Fruit fly (Drosophila melanogaster): ENCODE data around the gene Eig71Ek.

Gene Eig71Ek

DNA sequence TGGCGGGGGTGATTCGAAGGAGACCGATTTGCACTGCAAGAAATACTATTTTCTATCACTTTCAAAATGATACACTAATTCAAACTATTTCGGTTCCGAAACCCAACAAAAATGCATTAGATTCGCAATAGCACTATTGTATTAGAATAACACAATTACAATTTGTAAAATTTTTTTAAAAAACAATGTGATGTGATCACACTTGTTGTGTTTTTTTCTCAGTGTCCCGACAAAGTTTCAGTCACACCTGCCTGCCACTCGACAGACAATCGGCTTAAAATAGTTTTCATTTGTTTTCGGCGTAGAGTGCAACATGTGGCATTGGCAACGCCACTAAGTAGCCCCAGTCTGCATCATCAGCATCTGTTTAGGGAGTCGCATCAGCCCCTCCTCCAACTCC lies 14.1 kb downstream of the Eig71Ek start:
- TF ChIP-seq toe (GFP tag; optimal IDR thresholded peaks at IDR 0.05) (no peak), bab1 (GFP tag; optimal IDR thresholded peaks at IDR 0.05) (no peak), Crg-1 (GFP tag; optimal IDR thresholded peaks at IDR 0.05) (no peak), pad (GFP tag; optimal IDR thresholded peaks at IDR 0.05) (no peak), cic (GFP tag; optimal IDR thresholded peaks at IDR 0.05) (no peak), kay (GFP tag; ENCODE audit: borderline replicate concordance) (no peak), Clk (GFP tag; optimal IDR thresholded peaks at IDR 0.05) (no peak), Hr96 (GFP tag; optimal IDR thresholded peaks at IDR 0.05) (no peak), cnc (optimal IDR thresholded peaks at IDR 0.05) (no peak), tj (GFP tag; optimal IDR thresholded peaks at IDR 0.05) (no peak), CG12768 (GFP tag; optimal IDR thresholded peaks at IDR 0.05) (no peak)

- TF ChIP-seq toe (GFP tag; optimal IDR thresholded peaks at IDR 0.05) (no peak), CG7045 (GFP tag; optimal IDR thresholded peaks at IDR 0.05) (no peak), cnc (optimal IDR thresholded peaks at IDR 0.05) (no peak), Hr96 (GFP tag; optimal IDR thresholded peaks at IDR 0.05) (no peak), CG33017 (tag; optimal IDR thresholded peaks at IDR 0.05) (no peak), ovo (GFP tag; optimal IDR thresholded peaks at IDR 0.05) (no peak), cic (GFP tag; optimal IDR thresholded peaks at IDR 0.05) (no peak), kay (GFP tag; ENCODE audit: borderline replicate concordance) (no peak), CG14711 (tag; optimal IDR thresholded peaks at IDR 0.05) (no peak), CG7101 (tag; optimal IDR thresholded peaks at IDR 0.05) (no peak), tj (GFP tag; optimal IDR thresholded peaks at IDR 0.05) (no peak), CG5204 (GFP tag; optimal IDR thresholded peaks at IDR 0.05) (no peak), pad (GFP tag; optimal IDR thresholded peaks at IDR 0.05) (no peak)
Observed at dm6 chr3L:15677662-15678061, 16.6 kb downstream of the Eig71Ek start.

- TF ChIP-seq cnc (optimal IDR thresholded peaks at IDR 0.05): no peak
- no peak for TF ChIP-seq CG5204 (GFP tag; optimal IDR thresholded peaks at IDR 0.05)
- no peak for TF ChIP-seq Clk (GFP tag; optimal IDR thresholded peaks at IDR 0.05)
- no peak for TF ChIP-seq CG11617 (GFP tag; optimal IDR thresholded peaks at IDR 0.05)
- TF ChIP-seq CG1620 (GFP tag; optimal IDR thresholded peaks at IDR 0.05): no peak
- TF ChIP-seq Mnt (GFP tag; optimal IDR thresholded peaks at IDR 0.05): no peak
- TF ChIP-seq CG7045 (GFP tag; optimal IDR thresholded peaks at IDR 0.05): no peak
- no peak for TF ChIP-seq cic (GFP tag; optimal IDR thresholded peaks at IDR 0.05)
- TF ChIP-seq CG14711 (tag; optimal IDR thresholded peaks at IDR 0.05): no peak
Observed at dm6 chr3L:15678284-15678683, 17.2 kb downstream of the Eig71Ek start.

DNA sequence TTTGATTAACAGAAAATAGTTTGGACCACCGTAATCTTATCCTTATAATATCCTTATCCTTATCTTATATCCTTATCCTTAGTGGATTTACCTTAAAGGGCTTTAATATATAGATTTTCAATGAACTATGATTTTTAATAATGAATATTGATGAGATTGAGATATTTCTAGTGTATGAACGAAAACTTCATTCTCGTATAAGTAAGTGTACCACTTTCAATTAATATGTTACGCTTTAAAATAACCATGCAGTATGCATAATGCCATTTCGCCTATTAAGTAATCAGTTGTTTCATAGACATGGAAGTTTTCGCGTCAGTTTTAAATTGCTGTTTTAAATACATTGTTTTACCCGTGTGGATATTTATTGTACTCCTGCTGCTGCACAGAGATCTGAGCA lies 18.4 kb downstream of the Eig71Ek start, which contains the start of gene CG7304:
TSS of gene CG7304 (plus strand) at position 301 of the 400 bp plus-strand sequence.
- TF ChIP-seq Clk (GFP tag; optimal IDR thresholded peaks at IDR 0.05): no peak
- no peak for TF ChIP-seq Crg-1 (GFP tag; optimal IDR thresholded peaks at IDR 0.05)
- TF ChIP-seq pad (GFP tag; optimal IDR thresholded peaks at IDR 0.05): no peak
- TF ChIP-seq cic (GFP tag; optimal IDR thresholded peaks at IDR 0.05): no peak
- TF ChIP-seq Hr96 (GFP tag; optimal IDR thresholded peaks at IDR 0.05): no peak
- TF ChIP-seq bab1 (GFP tag; optimal IDR thresholded peaks at IDR 0.05): no peak
- no peak for TF ChIP-seq kay (GFP tag; ENCODE audit: borderline replicate concordance)
- TF ChIP-seq tj (GFP tag; optimal IDR thresholded peaks at IDR 0.05): no peak
- TF ChIP-seq CG14711 (tag; optimal IDR thresholded peaks at IDR 0.05): no peak
- no peak for TF ChIP-seq CG7101 (tag; optimal IDR thresholded peaks at IDR 0.05)
- TF ChIP-seq ovo (GFP tag; optimal IDR thresholded peaks at IDR 0.05): no peak
- TF ChIP-seq cnc (optimal IDR thresholded peaks at IDR 0.05): no peak
- no peak for TF ChIP-seq CG11617 (GFP tag; optimal IDR thresholded peaks at IDR 0.05)
- no peak for TF ChIP-seq toe (GFP tag; optimal IDR thresholded peaks at IDR 0.05)
- no peak for TF ChIP-seq CG5204 (GFP tag; optimal IDR thresholded peaks at IDR 0.05)
- no peak for TF ChIP-seq CG12768 (GFP tag; optimal IDR thresholded peaks at IDR 0.05)
- TF ChIP-seq Mnt (GFP tag; optimal IDR thresholded peaks at IDR 0.05): no peak
- TF ChIP-seq CG7045 (GFP tag; optimal IDR thresholded peaks at IDR 0.05): no peak

- TF ChIP-seq CG14711 (tag; optimal IDR thresholded peaks at IDR 0.05): no peak
- no peak for TF ChIP-seq Crg-1 (GFP tag; optimal IDR thresholded peaks at IDR 0.05)
- TF ChIP-seq CG7101 (tag; optimal IDR thresholded peaks at IDR 0.05): no peak
- no peak for TF ChIP-seq Mnt (GFP tag; optimal IDR thresholded peaks at IDR 0.05)
- no peak for TF ChIP-seq kay (GFP tag; ENCODE audit: borderline replicate concordance)
- no peak for TF ChIP-seq bab1 (GFP tag; optimal IDR thresholded peaks at IDR 0.05)
- no peak for TF ChIP-seq CG33017 (tag; optimal IDR thresholded peaks at IDR 0.05)
- no peak for TF ChIP-seq CG7045 (GFP tag; optimal IDR thresholded peaks at IDR 0.05)
- TF ChIP-seq ovo (GFP tag; optimal IDR thresholded peaks at IDR 0.05): no peak
- TF ChIP-seq Clk (GFP tag; optimal IDR thresholded peaks at IDR 0.05): no peak
- TF ChIP-seq pad (GFP tag; optimal IDR thresholded peaks at IDR 0.05): no peak
- no peak for TF ChIP-seq CG5204 (GFP tag; optimal IDR thresholded peaks at IDR 0.05)
- TF ChIP-seq CG1620 (GFP tag; optimal IDR thresholded peaks at IDR 0.05): no peak
- no peak for TF ChIP-seq cnc (optimal IDR thresholded peaks at IDR 0.05)
- no peak for TF ChIP-seq Hr96 (GFP tag; optimal IDR thresholded peaks at IDR 0.05)
- no peak for TF ChIP-seq tj (GFP tag; optimal IDR thresholded peaks at IDR 0.05)
- no peak for TF ChIP-seq CG11617 (GFP tag; optimal IDR thresholded peaks at IDR 0.05)
- TF ChIP-seq toe (GFP tag; optimal IDR thresholded peaks at IDR 0.05): no peak
- no peak for TF ChIP-seq cic (GFP tag; optimal IDR thresholded peaks at IDR 0.05)
Observed at dm6 chr3L:15683345-15683922, 22.4 kb downstream of the Eig71Ek start, which contains the start of the genes CG7579 and Pgant8. TSS of gene CG7579 (minus strand) at chr3L:15683445. TSS of gene Pgant8 (plus strand) at chr3L:15683872.

DNA sequence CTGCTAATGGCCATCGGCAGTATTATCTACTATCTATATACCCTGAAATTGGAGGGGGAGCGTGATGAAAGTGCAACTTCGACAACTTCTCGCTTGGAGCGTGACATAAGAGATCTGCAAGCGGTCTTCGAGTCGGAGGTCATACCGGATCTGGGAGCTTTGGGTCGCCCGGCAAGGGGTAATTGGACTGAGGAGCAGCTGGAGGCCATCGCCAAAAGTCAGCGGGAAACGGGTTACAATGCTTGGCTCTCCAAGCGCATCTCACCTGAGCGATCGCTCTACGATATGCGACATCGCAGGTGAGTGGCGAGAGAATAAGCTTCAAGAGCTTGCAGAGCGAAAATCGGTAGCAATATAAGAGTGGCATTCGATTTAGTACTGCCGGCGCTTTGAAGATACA lies 23.0 kb downstream of the Eig71Ek start:
- no peak for TF ChIP-seq tj (GFP tag; optimal IDR thresholded peaks at IDR 0.05)
